Worm (Caenorhabditis elegans) whole organism, late embryonic: Measurements from ENCODE around the gene acox-1.5.

ENCODE experiments used
- dve-1 ChIP-seq: sonication (generic microtip); optimal IDR thresholded peaks from 2 replicates; lab custom pipeline; 2017; ENCODE audit warnings: antibody characterized with exemption, mild to moderate bottlenecking, missing genetic modification characterization, missing compliant biosample characterization
- pqm-1 ChIP-seq: sonication (generic microtip); optimal IDR thresholded peaks from 2 replicates; lab custom pipeline; 2016; ENCODE audit warnings: missing genetic modification characterization, missing compliant biosample characterization

- TF ChIP-seq pqm-1 (tag; lab: Kevin White, UChicago) (no peak), dve-1 (no peak)
These were observed 37.9 kb upstream of the acox-1.5 start, which contains the start of gene rpac-19 for ce11 chrIII:9629855-9630254.
